Fruit fly (Drosophila melanogaster) whole organism, embryonic: Measurements from ENCODE around the gene Claspin.

ENCODE experiments used
- Atf6 ChIP-seq: fragments of 200-800 bp; sonication (Bioruptor generic); IDR thresholded peaks from 2 replicates; pipeline ENCODE4 v1.3.6; 2022; ENCODE audit warnings: missing biosample characterization, missing genetic modification characterization
- BEAF-32 ChIP-seq: fragments of 200-800 bp; sonication (Bioruptor generic); optimal IDR thresholded peaks from 3 replicates; lab custom pipeline; 2017; ENCODE audit warnings: missing biosample characterization, missing genetic modification characterization, mild to moderate bottlenecking, moderate library complexity, missing genetic modification reagents
- BtbVII ChIP-seq: fragments of 200-800 bp; sonication (Bioruptor generic); optimal IDR thresholded peaks from 3 replicates; lab custom pipeline; 2017; ENCODE audit warnings: missing biosample characterization, mild to moderate bottlenecking, missing genetic modification characterization
- CG10462 ChIP-seq: fragments of 200-800 bp; sonication (Bioruptor generic); optimal IDR thresholded peaks from 2 replicates; lab custom pipeline; 2016; ENCODE audit warnings: missing biosample characterization, missing genetic modification characterization
- CG11456 ChIP-seq: fragments of 200-800 bp; sonication (Bioruptor generic); IDR thresholded peaks from 3 replicates; pipeline ENCODE4 v1.3.6; 2022; ENCODE audit warnings: missing biosample characterization, missing genetic modification characterization
- CG14014 ChIP-seq: fragments of 200-800 bp; sonication (Bioruptor generic); IDR thresholded peaks from 2 replicates; pipeline ENCODE4 v1.3.6; 2022; ENCODE audit warnings: missing biosample characterization, missing genetic modification characterization
- CG14050 ChIP-seq: fragments of 200-800 bp; sonication (Bioruptor generic); IDR thresholded peaks from 3 replicates; pipeline ENCODE4 v1.3.6; 2022; ENCODE audit warnings: missing biosample characterization, missing genetic modification characterization
- CG14441 ChIP-seq: fragments of 200-800 bp; sonication (Bioruptor generic); IDR thresholded peaks from 2 replicates; pipeline ENCODE4 v1.3.6; 2022; ENCODE audit warnings: missing biosample characterization, missing genetic modification characterization
- CG15696 ChIP-seq: fragments of 200-800 bp; sonication (Bioruptor generic); optimal IDR thresholded peaks from 2 replicates; lab custom pipeline; 2019; ENCODE audit warnings: missing biosample characterization, mild to moderate bottlenecking, missing genetic modification characterization, moderate library complexity
- CG16863 ChIP-seq: fragments of 200-800 bp; sonication (Bioruptor generic); optimal IDR thresholded peaks from 3 replicates; lab custom pipeline; 2016; ENCODE audit warnings: missing biosample characterization, missing genetic modification characterization
- CG17385 ChIP-seq: fragments of 200-800 bp; sonication (Bioruptor generic); optimal IDR thresholded peaks from 3 replicates; lab custom pipeline; 2018; ENCODE audit warnings: missing biosample characterization, mild to moderate bottlenecking, missing genetic modification characterization
- CG18011 ChIP-seq: fragments of 200-800 bp; sonication (Bioruptor generic); optimal IDR thresholded peaks from 2 replicates; lab custom pipeline; 2017; ENCODE audit warnings: missing biosample characterization, missing genetic modification characterization, mild to moderate bottlenecking, moderate library complexity, missing genotype
- CG18619 ChIP-seq: fragments of 200-800 bp; sonication (Bioruptor generic); optimal IDR thresholded peaks from 3 replicates; lab custom pipeline; 2017; ENCODE audit warnings: missing biosample characterization, mild to moderate bottlenecking, missing genetic modification characterization
- CG18764 ChIP-seq: fragments of 200-800 bp; sonication (Bioruptor generic); optimal IDR thresholded peaks from 3 replicates; lab custom pipeline; 2016; ENCODE audit warnings: missing biosample characterization, missing genetic modification characterization
- CG2116 ChIP-seq: fragments of 200-800 bp; sonication (Bioruptor generic); optimal IDR thresholded peaks from 3 replicates; lab custom pipeline; 2018; ENCODE audit warnings: missing biosample characterization, mild to moderate bottlenecking, missing genetic modification characterization
- CG30403 ChIP-seq: fragments of 200-800 bp; sonication (Bioruptor generic); optimal IDR thresholded peaks from 3 replicates; lab custom pipeline; 2016; ENCODE audit warnings: missing biosample characterization, missing genetic modification characterization
- CG3065 ChIP-seq: fragments of 200-800 bp; sonication (Bioruptor generic); optimal IDR thresholded peaks from 2 replicates; lab custom pipeline; 2016; ENCODE audit warnings: missing biosample characterization, missing genetic modification characterization
- CG31224 ChIP-seq: fragments of 200-800 bp; sonication (Bioruptor generic); IDR thresholded peaks from 2 replicates; pipeline ENCODE4 v1.3.6; 2022; ENCODE audit warnings: missing biosample characterization, missing genetic modification characterization
- CG33213 ChIP-seq: fragments of 200-800 bp; sonication (Bioruptor generic); optimal IDR thresholded peaks from 3 replicates; lab custom pipeline; 2016; ENCODE audit warnings: missing biosample characterization, missing genetic modification characterization
- CG33557 ChIP-seq: fragments of 200-800 bp; sonication (Bioruptor generic); optimal IDR thresholded peaks from 2 replicates; lab custom pipeline; 2019; ENCODE audit warnings: missing biosample characterization, mild to moderate bottlenecking, missing genetic modification characterization, moderate library complexity
- CG34376 ChIP-seq: fragments of 200-800 bp; sonication (Bioruptor generic); optimal IDR thresholded peaks from 2 replicates; lab custom pipeline; 2018; ENCODE audit warnings: missing biosample characterization, mild to moderate bottlenecking, missing genetic modification characterization
- CG3847 ChIP-seq: fragments of 200-800 bp; sonication (Bioruptor generic); IDR thresholded peaks from 2 replicates; pipeline ENCODE4 v1.3.6; 2022; ENCODE audit warnings: missing biosample characterization, missing genetic modification characterization
- CG6254 ChIP-seq: fragments of 200-800 bp; sonication (Bioruptor generic); optimal IDR thresholded peaks from 3 replicates; lab custom pipeline; 2017; ENCODE audit warnings: mild to moderate bottlenecking, missing biosample characterization, missing genetic modification reagents, missing genetic modification characterization
- CG6854 ChIP-seq: fragments of 200-800 bp; sonication (Bioruptor generic); optimal IDR thresholded peaks from 3 replicates; lab custom pipeline; 2017; ENCODE audit warnings: missing biosample characterization, mild to moderate bottlenecking, missing genetic modification characterization
- CG7357 ChIP-seq: fragments of 200-800 bp; sonication (Bioruptor generic); IDR thresholded peaks from 3 replicates; pipeline ENCODE4 v1.3.6; 2022; ENCODE audit warnings: missing biosample characterization, missing genetic modification characterization
- CG8924 ChIP-seq: fragments of 200-800 bp; optimal IDR thresholded peaks from 3 replicates; lab custom pipeline; 2019; ENCODE audit warnings: missing biosample characterization, mild to moderate bottlenecking, missing genetic modification characterization, moderate library complexity
- CG9437 ChIP-seq: fragments of 200-800 bp; sonication (Bioruptor generic); optimal IDR thresholded peaks from 2 replicates; lab custom pipeline; 2018; ENCODE audit warnings: missing biosample characterization, mild to moderate bottlenecking, missing genetic modification characterization
- CG9609 ChIP-seq: fragments of 200-800 bp; sonication (Bioruptor generic); optimal IDR thresholded peaks from 3 replicates; lab custom pipeline; 2016; ENCODE audit warnings: missing biosample characterization, missing genetic modification characterization
- CG9797 ChIP-seq: fragments of 200-800 bp; sonication (Bioruptor generic); optimal IDR thresholded peaks from 3 replicates; lab custom pipeline; 2018; ENCODE audit warnings: missing biosample characterization, mild to moderate bottlenecking, missing genetic modification characterization
- Dll ChIP-seq: fragments of 200-800 bp; sonication (Bioruptor generic); IDR thresholded peaks from 4 replicates; pipeline ENCODE4 v1.3.6; 2022; ENCODE audit warnings: missing biosample characterization, missing genetic modification characterization; ENCODE audit not compliant: partially characterized antibody
- HLH4C ChIP-seq: fragments of 200-800 bp; sonication (Bioruptor generic); IDR thresholded peaks from 3 replicates; pipeline ENCODE4 v1.3.6; 2022; ENCODE audit warnings: missing biosample characterization, missing genetic modification characterization; ENCODE audit not compliant: partially characterized antibody
- NC2α ChIP-seq: fragments of 200-800 bp; sonication (Bioruptor generic); optimal IDR thresholded peaks from 2 replicates; lab custom pipeline; 2016; ENCODE audit warnings: missing biosample characterization, missing genetic modification characterization
- Pdp1 ChIP-seq, 2 experiments: fragments of 200-800 bp; sonication (Bioruptor generic); optimal IDR thresholded peaks; 3 replicates each; lab custom pipeline; 2016; ENCODE audit warnings: missing biosample characterization in 2 of 2, missing genetic modification characterization in 2 of 2, mild to moderate bottlenecking in 1 of 2, moderate library complexity in 1 of 2
- Side ChIP-seq: fragments of 200-800 bp; sonication (Bioruptor generic); optimal IDR thresholded peaks from 2 replicates; lab custom pipeline; 2016; ENCODE audit warnings: missing biosample characterization, missing genetic modification characterization
- ato ChIP-seq: fragments of 200-800 bp; sonication (Bioruptor generic); IDR thresholded peaks from 2 replicates; pipeline ENCODE4 v1.3.6; 2022; ENCODE audit warnings: missing biosample characterization, missing genetic modification characterization; ENCODE audit not compliant: partially characterized antibody
- az2 ChIP-seq: fragments of 200-800 bp; sonication (Bioruptor generic); optimal IDR thresholded peaks from 3 replicates; lab custom pipeline; 2016; ENCODE audit warnings: missing biosample characterization, missing genetic modification characterization
- chinmo ChIP-seq: fragments of 200-800 bp; sonication (Bioruptor generic); IDR thresholded peaks from 4 replicates; pipeline ENCODE4 v1.3.6; 2022; ENCODE audit warnings: missing biosample characterization, missing genetic modification characterization; ENCODE audit not compliant: partially characterized antibody
- h ChIP-seq: fragments of >200 bp; optimal IDR thresholded peaks from 2 replicates; lab custom pipeline; 2017
- ham ChIP-seq: fragments of 200-800 bp; sonication (Bioruptor generic); IDR thresholded peaks from 2 replicates; pipeline ENCODE4 v1.3.6; 2022; ENCODE audit warnings: missing biosample characterization, missing genetic modification characterization
- hbn ChIP-seq: fragments of 200-800 bp; sonication (Bioruptor generic); IDR thresholded peaks from 2 replicates; pipeline ENCODE4 v1.3.6; 2022; ENCODE audit warnings: missing biosample characterization, missing genetic modification characterization; ENCODE audit not compliant: partially characterized antibody
- jing ChIP-seq: fragments of 200-800 bp; sonication (Bioruptor generic); optimal IDR thresholded peaks from 2 replicates; lab custom pipeline; 2018; ENCODE audit warnings: missing biosample characterization, mild to moderate bottlenecking, missing genetic modification characterization
- jumu ChIP-seq: fragments of 200-800 bp; sonication (Bioruptor generic); optimal IDR thresholded peaks from 3 replicates; lab custom pipeline; 2016; ENCODE audit warnings: missing biosample characterization, missing genetic modification characterization
- kah ChIP-seq: fragments of 200-800 bp; sonication (Bioruptor generic); optimal IDR thresholded peaks from 2 replicates; lab custom pipeline; 2018; ENCODE audit warnings: missing biosample characterization, mild to moderate bottlenecking, missing genetic modification characterization
- odd ChIP-seq: fragments of 200-800 bp; sonication (Bioruptor generic); optimal IDR thresholded peaks from 2 replicates; lab custom pipeline; 2017; ENCODE audit warnings: missing biosample characterization, mild to moderate bottlenecking, missing genetic modification characterization
- pros ChIP-seq: fragments of 200-800 bp; sonication (Bioruptor generic); optimal IDR thresholded peaks from 3 replicates; lab custom pipeline; 2019; ENCODE audit warnings: missing biosample characterization, mild to moderate bottlenecking, missing genetic modification characterization, moderate library complexity
- row ChIP-seq: fragments of 200-800 bp; sonication (Bioruptor generic); IDR thresholded peaks from 3 replicates; pipeline ENCODE4 v1.3.6; 2022; ENCODE audit warnings: missing biosample characterization, missing genetic modification characterization
- salm ChIP-seq: fragments of 200-800 bp; sonication (Bioruptor generic); optimal IDR thresholded peaks from 2 replicates; lab custom pipeline; 2018; ENCODE audit warnings: missing biosample characterization, mild to moderate bottlenecking, missing genetic modification characterization
- scrt ChIP-seq: fragments of 200-800 bp; sonication (Bioruptor generic); optimal IDR thresholded peaks from 2 replicates; lab custom pipeline; 2018; ENCODE audit warnings: missing biosample characterization, mild to moderate bottlenecking, missing genetic modification characterization, moderate library complexity
- sna ChIP-seq: fragments of 200-800 bp; sonication (Bioruptor generic); IDR thresholded peaks from 2 replicates; pipeline ENCODE4 v1.3.6; 2022; ENCODE audit warnings: missing biosample characterization, missing genetic modification characterization; ENCODE audit not compliant: partially characterized antibody
- wor ChIP-seq: fragments of 200-800 bp; sonication (Bioruptor generic); IDR thresholded peaks from 2 replicates; pipeline ENCODE4 v1.3.6; 2022; ENCODE audit warnings: missing biosample characterization, missing genetic modification characterization

Gene Claspin

DNA sequence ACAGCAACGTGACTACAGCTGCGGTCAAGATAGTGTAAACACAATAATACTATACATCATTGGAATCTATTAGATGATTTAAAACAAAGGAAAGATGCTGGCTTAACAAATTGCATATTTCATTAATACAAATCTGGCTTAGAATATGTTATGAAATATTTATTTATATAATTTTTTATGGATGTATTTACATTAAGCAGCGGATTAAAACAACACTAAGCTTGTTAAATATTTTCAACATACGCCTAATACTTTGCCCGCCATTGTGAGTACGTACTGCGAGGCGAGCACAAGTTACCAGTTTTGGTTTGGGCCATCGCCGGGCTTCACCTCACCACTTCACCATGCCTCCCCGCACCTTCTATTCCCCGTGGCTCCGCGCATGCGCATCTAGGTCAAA is 43.4 kb upstream of the Claspin start (continued):
- 0 out of 3 replicates have a peak, but pooled peaks have one; percentile 28 for TF ChIP-seq CG11456 (GFP tag; lab: Robert Waterston, UW)
- peak in 1 of 2 experiments; percentile 14 for TF ChIP-seq Pdp1 (GFP tag; optimal IDR thresholded peaks at IDR 0.05; lab: Kevin White, UChicago)
- no peak for TF ChIP-seq ato
- TF ChIP-seq BtbVII (GFP tag; lab: Kevin White, UChicago): peak; percentile 73
- TF ChIP-seq CG33213 (GFP tag; lab: Kevin White, UChicago): no peak
- TF ChIP-seq CG3065: no peak
- TF ChIP-seq ham (GFP tag; lab: Robert Waterston, UW): no peak
- no peak for TF ChIP-seq NC2α (GFP tag; lab: Kevin White, UChicago)
- TF ChIP-seq CG9609 (GFP tag; lab: Kevin White, UChicago): no peak
- peak; percentile 56 for TF ChIP-seq kah
- no peak for TF ChIP-seq sna (GFP tag; lab: Robert Waterston, UW)
- peak; percentile 36 for TF ChIP-seq CG18764 (GFP tag; lab: Kevin White, UChicago)
- no peak for TF ChIP-seq h (lab: Kevin White, UChicago)
- no peak for TF ChIP-seq HLH4C (GFP tag; lab: Robert Waterston, UW)
- TF ChIP-seq CG9797 (GFP tag; lab: Kevin White, UChicago): no peak
- TF ChIP-seq CG6254 (GFP tag; lab: Kevin White, UChicago): peak; percentile 61
- TF ChIP-seq wor (GFP tag; lab: Robert Waterston, UW): peak; percentile 38; the same call in 1 of the 2 replicates
- TF ChIP-seq CG17385: peak; percentile 75
- TF ChIP-seq CG33557: peak; percentile 69
- peak; percentile 58 for TF ChIP-seq scrt
- peak; percentile 71 for TF ChIP-seq row
- TF ChIP-seq hbn (GFP tag; lab: Robert Waterston, UW): no peak
- peak; percentile 17 for TF ChIP-seq CG2116 (GFP tag; lab: Kevin White, UChicago)
- peak; percentile 59 for TF ChIP-seq CG6854
- TF ChIP-seq CG8924 (tag; lab: Kevin White, UChicago): peak; percentile 81
- TF ChIP-seq CG7357 (GFP tag; lab: Robert Waterston, UW): peak; percentile 38; the same call in 1 of the 3 replicates
- peak; percentile 65 for TF ChIP-seq CG30403 (GFP tag; lab: Kevin White, UChicago)
- TF ChIP-seq odd (GFP tag; lab: Kevin White, UChicago): peak; percentile 72
- no peak for TF ChIP-seq CG16863
- peak; percentile 34; the same call in 1 of the 2 replicates for TF ChIP-seq CG3847 (GFP tag; lab: Robert Waterston, UW)
- TF ChIP-seq pros: no peak
- TF ChIP-seq CG14441 (GFP tag; lab: Robert Waterston, UW): peak; percentile 53
- TF ChIP-seq az2 (GFP tag; lab: Kevin White, UChicago): peak; percentile 44
- TF ChIP-seq BEAF-32 (GFP tag; lab: Kevin White, UChicago): no peak
- TF ChIP-seq CG14014: peak; percentile 38; the same call in 1 of the 2 replicates
- no peak for TF ChIP-seq CG10462
- no peak for TF ChIP-seq jumu (GFP tag; lab: Kevin White, UChicago)
- peak; percentile 52 for TF ChIP-seq CG9437
- TF ChIP-seq jing (GFP tag; lab: Kevin White, UChicago): peak; percentile 21
- no peak for TF ChIP-seq Side (GFP tag; lab: Kevin White, UChicago)
- peak; percentile 32 for TF ChIP-seq CG18011 (GFP tag; lab: Kevin White, UChicago)
- no peak for TF ChIP-seq Dll (GFP tag; lab: Robert Waterston, UW)
- no peak for TF ChIP-seq CG34376 (GFP tag; lab: Kevin White, UChicago)
- no peak for TF ChIP-seq CG14050 (GFP tag; lab: Robert Waterston, UW)
- TF ChIP-seq Atf6 (GFP tag; lab: Robert Waterston, UW): peak; percentile 51; the same call in 1 of the 2 replicates
- TF ChIP-seq CG18619: peak; percentile 17
- TF ChIP-seq chinmo (GFP tag; lab: Robert Waterston, UW): no peak
- TF ChIP-seq CG15696: peak; percentile 38
- TF ChIP-seq salm (tag; lab: Kevin White, UChicago): peak; percentile 62
- peak; percentile 20; the same call in 1 of the 2 replicates for TF ChIP-seq CG31224 (GFP tag; lab: Robert Waterston, UW)
